Fruit fly (Drosophila melanogaster) whole organism, pupa: ENCODE measurements around the gene CG6340.

Experiments
- CG10348 ChIP-seq: fragments of 200-800 bp; sonication (Bioruptor generic); IDR thresholded peaks from 2 replicates; pipeline ENCODE4 v1.3.6; 2022; ENCODE audit warnings: missing biosample characterization, missing genetic modification characterization
- CG12605 ChIP-seq: fragments of 200-800 bp; sonication (Bioruptor generic); IDR thresholded peaks from 2 replicates; pipeline ENCODE4 v1.3.6; 2022; ENCODE audit warnings: missing biosample characterization, missing genetic modification characterization
- CG13204 ChIP-seq: fragments of 200-800 bp; sonication (Bioruptor generic); optimal IDR thresholded peaks from 2 replicates; lab custom pipeline; 2018; ENCODE audit warnings: missing biosample characterization, mild to moderate bottlenecking, missing genetic modification characterization, moderate library complexity
- CG14655 ChIP-seq: fragments of 200-800 bp; sonication (Bioruptor generic); optimal IDR thresholded peaks from 3 replicates; lab custom pipeline; 2017; ENCODE audit warnings: mild to moderate bottlenecking, missing biosample characterization, missing genetic modification reagents, missing genetic modification characterization
- CG15710 ChIP-seq: fragments of 200-800 bp; sonication (Bioruptor generic); optimal IDR thresholded peaks from 2 replicates; lab custom pipeline; 2018; ENCODE audit warnings: missing biosample characterization, mild to moderate bottlenecking, missing genetic modification characterization, moderate library complexity
- CG17806 ChIP-seq: fragments of 200-800 bp; sonication (Bioruptor generic); optimal IDR thresholded peaks from 2 replicates; lab custom pipeline; 2018; ENCODE audit warnings: missing biosample characterization, mild to moderate bottlenecking, missing genetic modification characterization, moderate library complexity
- CG32121 ChIP-seq: fragments of 200-800 bp; sonication (Bioruptor generic); IDR thresholded peaks from 2 replicates; pipeline ENCODE4 v1.3.6; 2022; ENCODE audit warnings: missing biosample characterization, missing genetic modification characterization
- CG34367 ChIP-seq: fragments of 200-800 bp; sonication (Bioruptor generic); optimal IDR thresholded peaks from 2 replicates; lab custom pipeline; 2018; ENCODE audit warnings: missing biosample characterization, mild to moderate bottlenecking, missing genetic modification characterization
- CG4496 ChIP-seq: fragments of 200-800 bp; sonication (Bioruptor generic); IDR thresholded peaks from 3 replicates; pipeline ENCODE4 v1.3.6; 2022; ENCODE audit warnings: missing biosample characterization, missing genetic modification characterization
- CG8159 ChIP-seq: fragments of 200-800 bp; sonication (Bioruptor generic); optimal IDR thresholded peaks from 3 replicates; lab custom pipeline; 2018; ENCODE audit warnings: missing biosample characterization, mild to moderate bottlenecking, missing genetic modification characterization, moderate library complexity
- CG8301 ChIP-seq: fragments of 200-800 bp; sonication (Bioruptor generic); optimal IDR thresholded peaks from 2 replicates; lab custom pipeline; 2018; ENCODE audit warnings: missing biosample characterization, mild to moderate bottlenecking, missing genetic modification characterization
- CG9948 ChIP-seq: fragments of 200-800 bp; sonication (Bioruptor generic); optimal IDR thresholded peaks from 2 replicates; lab custom pipeline; 2018; ENCODE audit warnings: missing biosample characterization, mild to moderate bottlenecking, missing genetic modification characterization, moderate library complexity
- D1 ChIP-seq: fragments of 200-800 bp; sonication (Bioruptor generic); optimal IDR thresholded peaks from 2 replicates; lab custom pipeline; 2018; ENCODE audit warnings: missing biosample characterization, mild to moderate bottlenecking, missing genetic modification characterization, moderate library complexity
- EcR ChIP-seq: fragments of 200-800 bp; sonication (Bioruptor generic); optimal IDR thresholded peaks from 3 replicates; lab custom pipeline; 2019; ENCODE audit warnings: missing biosample characterization, missing genetic modification characterization, mild to moderate bottlenecking, moderate library complexity, missing genetic modification reagents
- Ets98B ChIP-seq: fragments of 200-800 bp; sonication (Bioruptor generic); IDR thresholded peaks from 2 replicates; pipeline ENCODE4 v1.3.6; 2022; ENCODE audit warnings: missing biosample characterization, missing genetic modification characterization
- Pif1A ChIP-seq: fragments of 200-800 bp; sonication (Bioruptor generic); optimal IDR thresholded peaks from 3 replicates; lab custom pipeline; 2016; ENCODE audit warnings: missing biosample characterization, missing genetic modification characterization
- Pif1B ChIP-seq: fragments of 200-800 bp; sonication (Bioruptor generic); optimal IDR thresholded peaks from 3 replicates; lab custom pipeline; 2016; ENCODE audit warnings: missing biosample characterization, missing genetic modification characterization
- Snoo ChIP-seq: fragments of 200-800 bp; sonication (Bioruptor generic); optimal IDR thresholded peaks from 3 replicates; lab custom pipeline; 2017; ENCODE audit warnings: missing biosample characterization, mild to moderate bottlenecking, missing genetic modification characterization, inconsistent platforms
- fd96Ca ChIP-seq: fragments of 200-800 bp; sonication (Bioruptor generic); IDR thresholded peaks from 3 replicates; pipeline ENCODE4 v1.3.6; 2022; ENCODE audit warnings: missing biosample characterization, missing genetic modification characterization
- rn ChIP-seq: fragments of 200-800 bp; sonication (Bioruptor generic); IDR thresholded peaks from 2 replicates; pipeline ENCODE4 v1.3.6; 2022; ENCODE audit warnings: missing biosample characterization, missing genetic modification characterization

CG6340 gene

dm6 chrX:15499996-15500904, 18.1 kb downstream of the CG6340 start:
- TF ChIP-seq CG13204 (GFP tag; lab: Kevin White, UChicago) (no peak), CG17806 (tag; lab: Kevin White, UChicago) (no peak), CG15710 (tag; lab: Kevin White, UChicago) (no peak), Pif1B (GFP tag; lab: Kevin White, UChicago) (no peak), D1 (tag; lab: Kevin White, UChicago) (no peak), CG32121 (GFP tag; lab: Robert Waterston, UW) (no peak), CG4496 (GFP tag; lab: Robert Waterston, UW) (no peak), CG8301 (tag; lab: Kevin White, UChicago) (no peak), CG9948 (no peak), CG34367 (tag; lab: Kevin White, UChicago) (no peak), CG14655 (GFP tag; lab: Kevin White, UChicago) (no peak)

dm6 chrX:15501706-15502267, 19.6 kb downstream of the CG6340 start:
- TF ChIP-seq Snoo (tag; lab: Kevin White, UChicago) (no peak), CG8301 (tag; lab: Kevin White, UChicago) (no peak), CG34367 (tag; lab: Kevin White, UChicago) (no peak), Ets98B (no peak), Pif1B (GFP tag; lab: Kevin White, UChicago) (no peak), CG17806 (tag; lab: Kevin White, UChicago) (no peak), Pif1A (GFP tag; lab: Kevin White, UChicago) (no peak)

dm6 chrX:15502864-15503263, 20.7 kb downstream of the CG6340 start:
- TF ChIP-seq CG32121 (GFP tag; lab: Robert Waterston, UW) (no peak), Ets98B (no peak), CG8159 (no peak), CG12605 (GFP tag; lab: Robert Waterston, UW) (no peak)

dm6 chrX:15511399-15511798, 29.2 kb downstream of the CG6340 start:
- no peak for TF ChIP-seq Pif1B (GFP tag; lab: Kevin White, UChicago)
- no peak for TF ChIP-seq CG17806 (tag; lab: Kevin White, UChicago)
- TF ChIP-seq CG34367 (tag; lab: Kevin White, UChicago), result no peak
- TF ChIP-seq CG14655 (GFP tag; lab: Kevin White, UChicago), result no peak
- no peak for TF ChIP-seq fd96Ca (GFP tag; lab: Robert Waterston, UW)
- TF ChIP-seq CG4496 (GFP tag; lab: Robert Waterston, UW), result peak; percentile 22; the same call in 1 of the 3 replicates
- no peak for TF ChIP-seq rn (GFP tag; lab: Robert Waterston, UW)
- 0 out of 2 replicates have a peak, but pooled peaks have one; percentile 20 for TF ChIP-seq CG32121 (GFP tag; lab: Robert Waterston, UW)

dm6 chrX:15522426-15523153, 40.4 kb downstream of the CG6340 start:
- TF ChIP-seq Ets98B (no peak), EcR (GFP tag; lab: Kevin White, UChicago) (peak; percentile 66), CG8159 (peak; percentile 40)

dm6 chrX:15529197-15529596, 47.0 kb downstream of the CG6340 start:
- TF ChIP-seq CG10348 (GFP tag; lab: Robert Waterston, UW) (no peak), CG4496 (GFP tag; lab: Robert Waterston, UW) (no peak), Pif1B (GFP tag; lab: Kevin White, UChicago) (no peak), CG8301 (tag; lab: Kevin White, UChicago) (no peak), CG15710 (tag; lab: Kevin White, UChicago) (peak; percentile 24), CG34367 (tag; lab: Kevin White, UChicago) (no peak), CG9948 (peak; percentile 22), CG8159 (peak; percentile 51), EcR (GFP tag; lab: Kevin White, UChicago) (no peak), CG12605 (GFP tag; lab: Robert Waterston, UW) (no peak), CG17806 (tag; lab: Kevin White, UChicago) (peak; percentile 28), Ets98B (no peak)
